Fruit fly (Drosophila melanogaster) whole organism, embryonic: ENCODE data around the gene Uro.

Experiments
- Ada2b ChIP-seq: fragments of 200-800 bp; sonication (Bioruptor generic); IDR thresholded peaks from 2 replicates; pipeline ENCODE4 v1.3.6; 2022; ENCODE audit warnings: missing biosample characterization, missing genetic modification characterization
- Atf-2 ChIP-seq: fragments of 200-800 bp; sonication (Bioruptor generic); optimal IDR thresholded peaks from 2 replicates; lab custom pipeline; 2016; ENCODE audit warnings: missing biosample characterization, missing genetic modification characterization
- Bgb ChIP-seq: fragments of 200-800 bp; sonication (Bioruptor generic); IDR thresholded peaks from 2 replicates; pipeline ENCODE4 v1.3.6; 2022; ENCODE audit warnings: missing biosample characterization, missing genetic modification characterization; ENCODE audit not compliant: partially characterized antibody
- C15 ChIP-seq: fragments of 200-800 bp; sonication (Bioruptor generic); IDR thresholded peaks from 3 replicates; pipeline ENCODE4 v1.3.6; 2022; ENCODE audit warnings: missing biosample characterization, missing genetic modification characterization
- CG10209 ChIP-seq: fragments of 200-800 bp; sonication (Bioruptor generic); optimal IDR thresholded peaks from 3 replicates; lab custom pipeline; 2017; ENCODE audit warnings: missing biosample characterization, mild to moderate bottlenecking, missing genetic modification characterization, missing genetic modification reagents
- CG10959 ChIP-seq: fragments of 200-800 bp; sonication (Bioruptor generic); IDR thresholded peaks from 2 replicates; pipeline ENCODE4 v1.3.6; 2022; ENCODE audit warnings: missing biosample characterization, missing genetic modification characterization
- CG11085 ChIP-seq: fragments of 200-800 bp; sonication (Bioruptor generic); IDR thresholded peaks from 2 replicates; pipeline ENCODE4 v1.3.6; 2022; ENCODE audit warnings: missing biosample characterization, missing genetic modification characterization
- CG11093 ChIP-seq: fragments of 200-800 bp; sonication (Bioruptor generic); IDR thresholded peaks from 3 replicates; pipeline ENCODE4 v1.3.6; 2022; ENCODE audit warnings: missing biosample characterization, missing genetic modification characterization
- CG12942 ChIP-seq: fragments of 200-800 bp; sonication (Bioruptor generic); optimal IDR thresholded peaks from 3 replicates; lab custom pipeline; 2016; ENCODE audit warnings: missing biosample characterization, missing genetic modification characterization
- CG13775 ChIP-seq: fragments of 200-800 bp; sonication (Bioruptor generic); optimal IDR thresholded peaks from 3 replicates; lab custom pipeline; 2017; ENCODE audit warnings: missing biosample characterization, mild to moderate bottlenecking, missing genetic modification characterization
- CG14965 ChIP-seq: fragments of 200-800 bp; sonication (Bioruptor generic); optimal IDR thresholded peaks from 2 replicates; lab custom pipeline; 2016; ENCODE audit warnings: missing biosample characterization, missing genetic modification characterization, borderline replicate concordance
- CG1529 ChIP-seq: fragments of 200-800 bp; sonication (Bioruptor generic); optimal IDR thresholded peaks from 3 replicates; lab custom pipeline; 2018; ENCODE audit warnings: missing biosample characterization, missing genetic modification characterization
- CG15601 ChIP-seq: fragments of 200-800 bp; sonication (Bioruptor generic); optimal IDR thresholded peaks from 3 replicates; lab custom pipeline; 2019; ENCODE audit warnings: missing biosample characterization, mild to moderate bottlenecking, missing genetic modification characterization, moderate library complexity
- CG1647 ChIP-seq: fragments of 200-800 bp; sonication (Bioruptor generic); optimal IDR thresholded peaks from 3 replicates; lab custom pipeline; 2016; ENCODE audit warnings: missing biosample characterization, missing genetic modification characterization
- CG17186 ChIP-seq: fragments of 200-800 bp; sonication (Bioruptor generic); optimal IDR thresholded peaks from 3 replicates; lab custom pipeline; 2017; ENCODE audit warnings: missing biosample characterization, missing genetic modification reagents, missing genetic modification characterization
- CG2202 ChIP-seq: fragments of 200-800 bp; sonication (Bioruptor generic); optimal IDR thresholded peaks from 2 replicates; lab custom pipeline; 2018; ENCODE audit warnings: missing biosample characterization, mild to moderate bottlenecking, missing genetic modification characterization
- CG3407 ChIP-seq: fragments of 200-800 bp; sonication (Bioruptor generic); optimal IDR thresholded peaks from 2 replicates; lab custom pipeline; 2018; ENCODE audit warnings: missing biosample characterization, mild to moderate bottlenecking, missing genetic modification characterization
- CG4707 ChIP-seq: fragments of 200-800 bp; sonication (Bioruptor generic); optimal IDR thresholded peaks from 2 replicates; lab custom pipeline; 2018; ENCODE audit warnings: missing biosample characterization, mild to moderate bottlenecking, missing genetic modification characterization, moderate library complexity
- CG6689 ChIP-seq: fragments of 200-800 bp; sonication (Bioruptor generic); IDR thresholded peaks from 2 replicates; pipeline ENCODE4 v1.3.6; 2022; ENCODE audit warnings: missing biosample characterization, missing genetic modification characterization
- CG6813 ChIP-seq: fragments of 200-800 bp; sonication (Bioruptor generic); optimal IDR thresholded peaks from 2 replicates; lab custom pipeline; 2017; ENCODE audit warnings: missing biosample characterization, missing genetic modification characterization, mild to moderate bottlenecking, moderate library complexity, missing genetic modification reagents
- Dp ChIP-seq: fragments of 200-800 bp; sonication (Bioruptor generic); optimal IDR thresholded peaks from 2 replicates; lab custom pipeline; 2018; ENCODE audit warnings: missing biosample characterization, mild to moderate bottlenecking, missing genetic modification characterization, moderate library complexity
- Eip74EF ChIP-seq, 2 experiments: fragments of 200-800 bp in 1 of 2; fragments of >200 bp in 1 of 2; sonication (Bioruptor generic) in 1 of 2; optimal IDR thresholded peaks; 2 replicates each; lab custom pipeline; 2017 to 2019; ENCODE audit warnings: missing biosample characterization in 2 of 2, missing genetic modification characterization in 2 of 2, mild to moderate bottlenecking in 1 of 2, moderate library complexity in 1 of 2
- HLH54F ChIP-seq: fragments of 200-800 bp; sonication (Bioruptor generic); optimal IDR thresholded peaks from 3 replicates; lab custom pipeline; 2016; ENCODE audit warnings: missing biosample characterization, missing genetic modification characterization
- Hand ChIP-seq: fragments of 200-800 bp; sonication (Bioruptor generic); optimal IDR thresholded peaks from 2 replicates; lab custom pipeline; 2017; ENCODE audit warnings: mild to moderate bottlenecking, missing biosample characterization, missing genetic modification reagents, missing genetic modification characterization
- HmgD ChIP-seq: fragments of 200-800 bp; sonication (Bioruptor generic); optimal IDR thresholded peaks from 3 replicates; lab custom pipeline; 2016; ENCODE audit warnings: missing biosample characterization, missing genetic modification characterization
- MESR4 ChIP-seq: fragments of 200-800 bp; sonication (Bioruptor generic); optimal IDR thresholded peaks from 2 replicates; lab custom pipeline; 2018; ENCODE audit warnings: missing biosample characterization, mild to moderate bottlenecking, missing genetic modification characterization, moderate library complexity
- Mrtf ChIP-seq: fragments of 200-800 bp; sonication (Bioruptor generic); IDR thresholded peaks from 3 replicates; pipeline ENCODE4 v1.3.6; 2022; ENCODE audit warnings: missing biosample characterization, missing genetic modification characterization
- Nf-YC ChIP-seq: fragments of 200-800 bp; optimal IDR thresholded peaks from 3 replicates; lab custom pipeline; 2019; ENCODE audit warnings: missing biosample characterization, mild to moderate bottlenecking, missing genetic modification characterization, moderate library complexity
- Opbp ChIP-seq: fragments of 200-800 bp; sonication (Bioruptor generic); IDR thresholded peaks from 3 replicates; pipeline ENCODE4 v1.3.6; 2022; ENCODE audit warnings: missing biosample characterization, missing genetic modification characterization; ENCODE audit not compliant: partially characterized antibody
- Poxn ChIP-seq: fragments of 200-800 bp; sonication (Bioruptor generic); IDR thresholded peaks from 2 replicates; pipeline ENCODE4 v1.3.6; 2022; ENCODE audit warnings: missing biosample characterization, missing genetic modification characterization
- Six4 ChIP-seq: fragments of 200-800 bp; sonication (Bioruptor generic); optimal IDR thresholded peaks from 2 replicates; lab custom pipeline; 2016; ENCODE audit warnings: missing biosample characterization, missing genetic modification characterization
- abd-A ChIP-seq: fragments of 200-800 bp; sonication (Bioruptor generic); optimal IDR thresholded peaks from 3 replicates; lab custom pipeline; 2019; ENCODE audit warnings: missing biosample characterization, mild to moderate bottlenecking, missing genetic modification characterization, moderate library complexity
- ato ChIP-seq: fragments of 200-800 bp; sonication (Bioruptor generic); IDR thresholded peaks from 2 replicates; pipeline ENCODE4 v1.3.6; 2022; ENCODE audit warnings: missing biosample characterization, missing genetic modification characterization; ENCODE audit not compliant: partially characterized antibody
- caup ChIP-seq: fragments of 200-800 bp; sonication (Bioruptor generic); optimal IDR thresholded peaks from 3 replicates; lab custom pipeline; 2017; ENCODE audit warnings: missing biosample characterization, mild to moderate bottlenecking, missing genetic modification characterization, moderate library complexity; ENCODE audit not compliant: severe bottlenecking
- dimm ChIP-seq: fragments of 200-800 bp; sonication (Bioruptor generic); IDR thresholded peaks from 2 replicates; pipeline ENCODE4 v1.3.6; 2022; ENCODE audit warnings: missing biosample characterization, missing genetic modification characterization
- dmrt11E ChIP-seq: fragments of 200-800 bp; sonication (Bioruptor generic); optimal IDR thresholded peaks from 3 replicates; lab custom pipeline; 2018; ENCODE audit warnings: missing biosample characterization, mild to moderate bottlenecking, missing genetic modification characterization, moderate library complexity
- dysf ChIP-seq: fragments of 200-800 bp; sonication (Bioruptor generic); IDR thresholded peaks from 3 replicates; pipeline ENCODE4 v1.3.6; 2022; ENCODE audit warnings: missing biosample characterization, missing genetic modification characterization
- fd102C ChIP-seq: fragments of 200-800 bp; sonication (Bioruptor generic); optimal IDR thresholded peaks from 2 replicates; lab custom pipeline; 2018; ENCODE audit warnings: missing biosample characterization, mild to moderate bottlenecking, missing genetic modification characterization, moderate library complexity
- gce ChIP-seq: fragments of 200-800 bp; sonication (Bioruptor generic); IDR thresholded peaks from 3 replicates; pipeline ENCODE4 v1.3.6; 2022; ENCODE audit warnings: missing biosample characterization, missing genetic modification characterization
- gro ChIP-seq: fragments of 200-800 bp; sonication (Bioruptor generic); optimal IDR thresholded peaks from 2 replicates; lab custom pipeline; 2016; ENCODE audit warnings: missing biosample characterization, missing genetic modification characterization
- hb ChIP-seq: fragments of 200-800 bp; sonication (Bioruptor generic); IDR thresholded peaks from 3 replicates; pipeline ENCODE4 v1.3.6; 2022; ENCODE audit warnings: missing biosample characterization, missing genetic modification characterization; ENCODE audit not compliant: partially characterized antibody
- kay ChIP-seq: fragments of 200-800 bp; sonication (Bioruptor generic); optimal IDR thresholded peaks from 2 replicates; lab custom pipeline; 2016; ENCODE audit warnings: missing biosample characterization, missing genetic modification characterization
- kni ChIP-seq: fragments of 200-800 bp; sonication (Bioruptor generic); optimal IDR thresholded peaks from 3 replicates; lab custom pipeline; 2017; ENCODE audit warnings: mild to moderate bottlenecking, missing biosample characterization, missing genetic modification reagents, missing genetic modification characterization
- sim ChIP-seq: fragments of 200-800 bp; sonication (Bioruptor generic); IDR thresholded peaks from 2 replicates; pipeline ENCODE4 v1.3.6; 2022; ENCODE audit warnings: missing biosample characterization, missing genetic modification characterization
- sr ChIP-seq: fragments of 200-800 bp; sonication (Bioruptor generic); IDR thresholded peaks from 3 replicates; pipeline ENCODE4 v1.3.6; 2022; ENCODE audit warnings: missing biosample characterization, missing genetic modification characterization
- wek ChIP-seq: fragments of 200-800 bp; sonication (Bioruptor generic); optimal IDR thresholded peaks from 3 replicates; lab custom pipeline; 2018; ENCODE audit warnings: missing biosample characterization, mild to moderate bottlenecking, missing genetic modification characterization, moderate library complexity
- yki ChIP-seq: fragments of >200 bp; optimal IDR thresholded peaks from 3 replicates; lab custom pipeline; 2018

The Uro gene

dm6 chr2L:7827045-7828004 lies 47.4 kb downstream of the Uro start, which contains the start of the genes Rack1 and mts (continued):
- TF ChIP-seq Opbp (GFP tag; lab: Robert Waterston, UW) (peak; percentile 66), yki (lab: Kevin White, UChicago) (no peak), CG1647 (GFP tag; lab: Kevin White, UChicago) (peak; percentile 42), CG12942 (GFP tag; lab: Kevin White, UChicago) (peak; percentile 72), Bgb (GFP tag; lab: Robert Waterston, UW) (peak; percentile 62; the same call in 1 of the 2 replicates), Atf-2 (GFP tag; lab: Kevin White, UChicago) (peak; percentile 46), CG3407 (peak; percentile 80), Mrtf (GFP tag; lab: Robert Waterston, UW) (peak; percentile 16; the same call in 1 of the 3 replicates), C15 (GFP tag; lab: Robert Waterston, UW) (0 out of 3 replicates have a peak, but pooled peaks have one; percentile 24), ato (GFP tag; lab: Robert Waterston, UW) (peak; percentile 35; the same call in 1 of the 2 replicates), caup (GFP tag; lab: Kevin White, UChicago) (peak; percentile 96), HmgD (GFP tag; lab: Kevin White, UChicago) (no peak), HLH54F (GFP tag; lab: Kevin White, UChicago) (peak; percentile 75), Poxn (GFP tag; lab: Robert Waterston, UW) (0 out of 2 replicates have a peak, but pooled peaks have one; percentile 16), CG1529 (GFP tag; lab: Kevin White, UChicago) (peak; percentile 60), CG6813 (GFP tag; lab: Kevin White, UChicago) (peak; percentile 94), Nf-YC (peak; percentile 60), hb (no peak; the same call in 1 of the 3 replicates), gce (GFP tag; lab: Robert Waterston, UW) (peak; percentile 88; the same call in 2 of the 3 replicates), gro (GFP tag; lab: Kevin White, UChicago) (peak; percentile 81), Ada2b (GFP tag; lab: Robert Waterston, UW) (peak; percentile 38; the same call in 1 of the 2 replicates), CG11085 (GFP tag; lab: Robert Waterston, UW) (peak; percentile 74), Eip74EF (GFP tag; optimal IDR thresholded peaks at IDR 0.05; lab: Kevin White, UChicago) (peak in 1 of 2 experiments; percentile 58), kay (no peak), Six4 (GFP tag; lab: Kevin White, UChicago) (peak; percentile 63), CG4707 (GFP tag; lab: Kevin White, UChicago) (peak; percentile 87), CG13775 (GFP tag; lab: Kevin White, UChicago) (peak; percentile 89), MESR4 (GFP tag; lab: Kevin White, UChicago) (peak; percentile 99), dimm (GFP tag; lab: Robert Waterston, UW) (no peak), dysf (peak; percentile 75; the same call in 2 of the 3 replicates), CG2202 (tag; lab: Kevin White, UChicago) (peak; percentile 74), CG10209 (GFP tag; lab: Kevin White, UChicago) (peak; percentile 88), wek (GFP tag; lab: Kevin White, UChicago) (peak; percentile 85), kni (GFP tag; lab: Kevin White, UChicago) (peak; percentile 77), CG11093 (no peak), sr (GFP tag; lab: Robert Waterston, UW) (peak; percentile 83), sim (GFP tag; lab: Robert Waterston, UW) (peak; percentile 77), CG15601 (tag; lab: Kevin White, UChicago) (peak; percentile 67), CG6689 (GFP tag; lab: Robert Waterston, UW) (peak; percentile 32; the same call in 1 of the 2 replicates), abd-A (tag; lab: Kevin White, UChicago) (no peak), dmrt11E (tag; lab: Kevin White, UChicago) (peak; percentile 67), fd102C (peak; percentile 61), Dp (GFP tag; lab: Kevin White, UChicago) (peak; percentile 29), CG17186 (GFP tag; lab: Kevin White, UChicago) (peak; percentile 57), CG14965 (no peak), CG10959 (GFP tag; lab: Robert Waterston, UW) (peak; percentile 71), Hand (GFP tag; lab: Kevin White, UChicago) (peak; percentile 75)
